Fruit fly (Drosophila melanogaster) whole organism, embryonic: ENCODE measurements around the gene witty.

Experiments used
- B-H1 ChIP-seq: fragments of 200-800 bp; sonication (Bioruptor generic); IDR thresholded peaks from 3 replicates; pipeline ENCODE4 v1.3.6; 2022; ENCODE audit warnings: missing biosample characterization, missing genetic modification characterization
- CG10209 ChIP-seq: fragments of 200-800 bp; sonication (Bioruptor generic); optimal IDR thresholded peaks from 3 replicates; lab custom pipeline; 2017; ENCODE audit warnings: missing biosample characterization, mild to moderate bottlenecking, missing genetic modification characterization, missing genetic modification reagents
- CG11695 ChIP-seq: fragments of 200-800 bp; sonication (Bioruptor generic); IDR thresholded peaks from 3 replicates; pipeline ENCODE4 v1.3.6; 2022; ENCODE audit warnings: missing biosample characterization, missing genetic modification characterization
- CG12659 ChIP-seq: fragments of 200-800 bp; sonication (Bioruptor generic); optimal IDR thresholded peaks from 3 replicates; lab custom pipeline; 2017; ENCODE audit warnings: mild to moderate bottlenecking, missing biosample characterization, missing genetic modification reagents, missing genetic modification characterization
- CG12769 ChIP-seq: fragments of 200-800 bp; sonication (Bioruptor generic); optimal IDR thresholded peaks from 2 replicates; lab custom pipeline; 2019; ENCODE audit warnings: missing biosample characterization, mild to moderate bottlenecking, missing genetic modification characterization, moderate library complexity
- CG13424 ChIP-seq: fragments of 200-800 bp; sonication (Bioruptor generic); optimal IDR thresholded peaks from 2 replicates; lab custom pipeline; 2019; ENCODE audit warnings: missing biosample characterization, mild to moderate bottlenecking, missing genetic modification characterization, moderate library complexity
- CG14441 ChIP-seq: fragments of 200-800 bp; sonication (Bioruptor generic); IDR thresholded peaks from 2 replicates; pipeline ENCODE4 v1.3.6; 2022; ENCODE audit warnings: missing biosample characterization, missing genetic modification characterization
- CG1529 ChIP-seq: fragments of 200-800 bp; sonication (Bioruptor generic); optimal IDR thresholded peaks from 3 replicates; lab custom pipeline; 2018; ENCODE audit warnings: missing biosample characterization, missing genetic modification characterization
- CG17186 ChIP-seq: fragments of 200-800 bp; sonication (Bioruptor generic); optimal IDR thresholded peaks from 3 replicates; lab custom pipeline; 2017; ENCODE audit warnings: missing biosample characterization, missing genetic modification reagents, missing genetic modification characterization
- CG17359 ChIP-seq: fragments of 200-800 bp; sonication (Bioruptor generic); optimal IDR thresholded peaks from 3 replicates; lab custom pipeline; 2018; ENCODE audit warnings: missing biosample characterization, mild to moderate bottlenecking, missing genetic modification characterization, moderate library complexity
- CG17385 ChIP-seq: fragments of 200-800 bp; sonication (Bioruptor generic); optimal IDR thresholded peaks from 3 replicates; lab custom pipeline; 2018; ENCODE audit warnings: missing biosample characterization, mild to moderate bottlenecking, missing genetic modification characterization
- CG17568 ChIP-seq: fragments of 200-800 bp; sonication (Bioruptor generic); optimal IDR thresholded peaks from 2 replicates; lab custom pipeline; 2018; ENCODE audit warnings: missing biosample characterization, mild to moderate bottlenecking, missing genetic modification characterization, moderate library complexity
- CG18619 ChIP-seq: fragments of 200-800 bp; sonication (Bioruptor generic); optimal IDR thresholded peaks from 3 replicates; lab custom pipeline; 2017; ENCODE audit warnings: missing biosample characterization, mild to moderate bottlenecking, missing genetic modification characterization
- CG2120 ChIP-seq: fragments of 200-800 bp; sonication (Bioruptor generic); optimal IDR thresholded peaks from 3 replicates; lab custom pipeline; 2016; ENCODE audit warnings: missing biosample characterization, missing genetic modification characterization
- CG32532 ChIP-seq: fragments of 200-800 bp; sonication (Bioruptor generic); IDR thresholded peaks from 2 replicates; pipeline ENCODE4 v1.3.6; 2022; ENCODE audit warnings: missing biosample characterization, missing genetic modification characterization
- CG42726 ChIP-seq: fragments of 200-800 bp; sonication (Bioruptor generic); IDR thresholded peaks from 2 replicates; pipeline ENCODE4 v1.3.6; 2022; ENCODE audit warnings: missing biosample characterization, missing genetic modification characterization; ENCODE audit not compliant: partially characterized antibody
- CG6813 ChIP-seq: fragments of 200-800 bp; sonication (Bioruptor generic); optimal IDR thresholded peaks from 2 replicates; lab custom pipeline; 2017; ENCODE audit warnings: missing biosample characterization, missing genetic modification characterization, mild to moderate bottlenecking, moderate library complexity, missing genetic modification reagents
- CG6854 ChIP-seq: fragments of 200-800 bp; sonication (Bioruptor generic); optimal IDR thresholded peaks from 3 replicates; lab custom pipeline; 2017; ENCODE audit warnings: missing biosample characterization, mild to moderate bottlenecking, missing genetic modification characterization
- CG8281 ChIP-seq: fragments of 200-800 bp; sonication (Bioruptor generic); optimal IDR thresholded peaks from 2 replicates; lab custom pipeline; 2018; ENCODE audit warnings: missing biosample characterization, mild to moderate bottlenecking, missing genetic modification characterization, moderate library complexity
- CG8944 ChIP-seq: fragments of 200-800 bp; sonication (Bioruptor generic); optimal IDR thresholded peaks from 3 replicates; lab custom pipeline; 2016; ENCODE audit warnings: missing biosample characterization, missing genetic modification characterization
- CG9727 ChIP-seq: fragments of 200-800 bp; sonication (Bioruptor generic); optimal IDR thresholded peaks from 3 replicates; lab custom pipeline; 2017; ENCODE audit warnings: missing biosample characterization, mild to moderate bottlenecking, missing genetic modification characterization
- CG9817 ChIP-seq: fragments of 200-800 bp; sonication (Bioruptor generic); optimal IDR thresholded peaks from 2 replicates; lab custom pipeline; 2018; ENCODE audit warnings: missing biosample characterization, mild to moderate bottlenecking, missing genetic modification characterization, moderate library complexity
- Camta ChIP-seq: fragments of 200-800 bp; sonication (Bioruptor generic); optimal IDR thresholded peaks from 2 replicates; lab custom pipeline; 2016; ENCODE audit warnings: missing biosample characterization, missing genetic modification characterization
- ERR ChIP-seq: fragments of 200-800 bp; sonication (Bioruptor generic); optimal IDR thresholded peaks from 2 replicates; lab custom pipeline; 2016; ENCODE audit warnings: missing biosample characterization, missing genetic modification characterization
- H2.0 ChIP-seq: fragments of 200-800 bp; sonication (Bioruptor generic); IDR thresholded peaks from 2 replicates; pipeline ENCODE4 v1.3.6; 2022; ENCODE audit warnings: missing biosample characterization, missing genetic modification characterization
- HLH3B ChIP-seq: fragments of 200-800 bp; sonication (Bioruptor generic); IDR thresholded peaks from 2 replicates; pipeline ENCODE4 v1.3.6; 2022; ENCODE audit warnings: missing biosample characterization, missing genetic modification characterization
- HLHmδ ChIP-seq: fragments of 200-800 bp; sonication (Bioruptor generic); optimal IDR thresholded peaks from 2 replicates; lab custom pipeline; 2018; ENCODE audit warnings: missing biosample characterization, mild to moderate bottlenecking, missing genetic modification characterization, moderate library complexity
- HmgZ ChIP-seq: fragments of 200-800 bp; sonication (Bioruptor generic); optimal IDR thresholded peaks from 2 replicates; lab custom pipeline; 2018; ENCODE audit warnings: missing biosample characterization, mild to moderate bottlenecking, missing genetic modification characterization
- Nf-YB ChIP-seq: fragments of 200-800 bp; sonication (Bioruptor generic); optimal IDR thresholded peaks from 3 replicates; lab custom pipeline; 2019; ENCODE audit warnings: missing biosample characterization, mild to moderate bottlenecking, missing genetic modification characterization, moderate library complexity
- Sox102F ChIP-seq: fragments of 200-800 bp; sonication (Bioruptor generic); optimal IDR thresholded peaks from 2 replicates; lab custom pipeline; 2018; ENCODE audit warnings: missing biosample characterization, mild to moderate bottlenecking, missing genetic modification characterization, moderate library complexity
- Trl ChIP-seq, 3 experiments: fragments of >200 bp in 2 of 3; fragments of 200-800 bp in 1 of 3; sonication (Bioruptor generic) in 1 of 3; optimal IDR thresholded peaks; 2 replicates in 1 of 3; 3 replicates in 2 of 3; lab custom pipeline; 2016 to 2017; ENCODE audit warnings: missing biosample characterization in 1 of 3, missing genetic modification characterization in 1 of 3
- Vsx1 ChIP-seq: fragments of 200-800 bp; sonication (Bioruptor generic); optimal IDR thresholded peaks from 2 replicates; lab custom pipeline; 2017; ENCODE audit warnings: missing biosample characterization, mild to moderate bottlenecking, missing genetic modification characterization, missing genetic modification reagents
- ab ChIP-seq: fragments of 200-800 bp; sonication (Bioruptor generic); optimal IDR thresholded peaks from 2 replicates; lab custom pipeline; 2016; ENCODE audit warnings: missing biosample characterization, missing genetic modification characterization
- chif ChIP-seq, 2 experiments: fragments of 200-800 bp; sonication (Bioruptor generic); optimal IDR thresholded peaks; 3 replicates each; lab custom pipeline; 2016; ENCODE audit warnings: missing biosample characterization in 2 of 2, missing genetic modification characterization in 2 of 2
- dati ChIP-seq: fragments of 200-800 bp; sonication (Bioruptor generic); IDR thresholded peaks from 2 replicates; pipeline ENCODE4 v1.3.6; 2022; ENCODE audit warnings: missing biosample characterization, missing genetic modification characterization
- exex ChIP-seq: fragments of 200-800 bp; sonication (Bioruptor generic); optimal IDR thresholded peaks from 4 replicates; lab custom pipeline; 2018; ENCODE audit warnings: missing biosample characterization, mild to moderate bottlenecking, missing genetic modification characterization, moderate library complexity
- gem ChIP-seq: fragments of 200-800 bp; sonication (Bioruptor generic); optimal IDR thresholded peaks from 2 replicates; lab custom pipeline; 2019; ENCODE audit warnings: missing biosample characterization, mild to moderate bottlenecking, missing genetic modification characterization, moderate library complexity
- grn ChIP-seq: fragments of 200-800 bp; sonication (Bioruptor generic); optimal IDR thresholded peaks from 3 replicates; lab custom pipeline; 2017; ENCODE audit warnings: missing biosample characterization, missing genetic modification characterization
- jing ChIP-seq: fragments of 200-800 bp; sonication (Bioruptor generic); optimal IDR thresholded peaks from 2 replicates; lab custom pipeline; 2018; ENCODE audit warnings: missing biosample characterization, mild to moderate bottlenecking, missing genetic modification characterization
- kni ChIP-seq: fragments of 200-800 bp; sonication (Bioruptor generic); optimal IDR thresholded peaks from 3 replicates; lab custom pipeline; 2017; ENCODE audit warnings: mild to moderate bottlenecking, missing biosample characterization, missing genetic modification reagents, missing genetic modification characterization
- luna ChIP-seq: fragments of 200-800 bp; sonication (Bioruptor generic); optimal IDR thresholded peaks from 2 replicates; lab custom pipeline; 2016; ENCODE audit warnings: missing biosample characterization, missing genetic modification characterization
- phol ChIP-seq: fragments of 200-800 bp; sonication (Bioruptor generic); optimal IDR thresholded peaks from 3 replicates; lab custom pipeline; 2018; ENCODE audit warnings: missing biosample characterization, mild to moderate bottlenecking, missing genetic modification characterization, moderate library complexity
- schlank ChIP-seq: fragments of 200-800 bp; sonication (Bioruptor generic); optimal IDR thresholded peaks from 2 replicates; lab custom pipeline; 2018; ENCODE audit warnings: missing biosample characterization, mild to moderate bottlenecking, missing genetic modification characterization
- scrt ChIP-seq: fragments of 200-800 bp; sonication (Bioruptor generic); optimal IDR thresholded peaks from 2 replicates; lab custom pipeline; 2018; ENCODE audit warnings: missing biosample characterization, mild to moderate bottlenecking, missing genetic modification characterization, moderate library complexity
- slbo ChIP-seq: fragments of 200-800 bp; sonication (Bioruptor generic); IDR thresholded peaks from 2 replicates; pipeline ENCODE4 v1.3.6; 2022; ENCODE audit warnings: missing biosample characterization, missing genetic modification characterization
- sug ChIP-seq: fragments of 200-800 bp; optimal IDR thresholded peaks from 2 replicates; lab custom pipeline; 2019; ENCODE audit warnings: missing biosample characterization, mild to moderate bottlenecking, missing genetic modification characterization, moderate library complexity
- tna ChIP-seq: fragments of 200-800 bp; sonication (Bioruptor generic); IDR thresholded peaks from 2 replicates; pipeline ENCODE4 v1.3.6; 2022; ENCODE audit warnings: missing biosample characterization, missing genetic modification characterization; ENCODE audit not compliant: partially characterized antibody
- wdn ChIP-seq: fragments of 200-800 bp; sonication (Bioruptor generic); IDR thresholded peaks from 2 replicates; pipeline ENCODE4 v1.3.6; 2022; ENCODE audit warnings: missing biosample characterization, missing genetic modification characterization
- z ChIP-seq: fragments of 200-800 bp; sonication (Bioruptor generic); IDR thresholded peaks from 3 replicates; pipeline ENCODE4 v1.3.6; 2022; ENCODE audit warnings: missing biosample characterization, missing genetic modification characterization

The witty gene

DNA sequence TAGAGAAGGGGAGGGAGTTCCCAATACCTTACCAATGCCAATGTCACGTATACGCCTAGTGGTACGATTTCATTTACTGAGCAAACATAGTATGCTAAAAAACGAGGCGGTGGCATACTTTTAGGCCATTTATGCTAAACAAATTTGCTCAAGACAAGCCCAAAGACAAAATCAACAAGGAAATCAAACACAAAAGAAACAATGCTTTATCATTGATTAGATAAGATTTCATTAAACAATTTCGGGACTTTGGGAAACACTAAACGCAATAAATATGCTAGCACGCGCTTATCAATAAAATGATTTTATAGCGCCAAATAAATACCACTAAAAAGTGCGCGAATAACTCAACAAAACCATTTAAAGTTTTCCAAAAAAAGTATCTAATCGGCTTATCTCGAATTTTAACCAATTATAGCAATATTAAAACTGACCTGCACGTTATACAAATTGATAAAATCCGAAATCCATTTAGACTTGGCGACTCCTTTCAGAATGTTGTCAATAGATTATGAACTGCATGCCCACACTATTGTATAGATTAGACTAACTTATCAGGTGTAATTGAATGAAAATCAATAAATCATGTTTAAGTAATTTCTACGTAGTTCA, 12.6 kb downstream of the witty start:
- TF ChIP-seq ab (GFP tag; lab: Kevin White, UChicago) (no peak), HLH3B (GFP tag; lab: Robert Waterston, UW) (peak; percentile 29; the same call in 1 of the 2 replicates), HmgZ (tag; lab: Kevin White, UChicago) (peak; percentile 65), CG14441 (no peak), Trl (optimal IDR thresholded peaks at IDR 0.05; lab: Kevin White, UChicago) (no peak), Trl (GFP tag; optimal IDR thresholded peaks at IDR 0.05; lab: Kevin White, UChicago) (peak; percentile 8), CG12769 (peak; percentile 65), CG13424 (tag; lab: Kevin White, UChicago) (peak; percentile 31), CG9727 (GFP tag; lab: Kevin White, UChicago) (peak; percentile 16), ERR (GFP tag; lab: Kevin White, UChicago) (no peak), B-H1 (GFP tag; lab: Robert Waterston, UW) (no peak), CG1529 (peak; percentile 14), Nf-YB (GFP tag; lab: Kevin White, UChicago) (peak; percentile 3), CG17186 (no peak), slbo (GFP tag; lab: Robert Waterston, UW) (no peak), CG10209 (GFP tag; lab: Kevin White, UChicago) (peak; percentile 31), H2.0 (GFP tag; lab: Robert Waterston, UW) (0 out of 2 replicates have a peak, but pooled peaks have one; percentile 8), CG12659 (peak; percentile 24), tna (GFP tag; lab: Robert Waterston, UW) (no peak), kni (GFP tag; lab: Kevin White, UChicago) (no peak), z (GFP tag; lab: Robert Waterston, UW) (no peak), grn (GFP tag; lab: Kevin White, UChicago) (peak; percentile 74), CG17568 (GFP tag; lab: Kevin White, UChicago) (peak; percentile 54), CG32532 (GFP tag; lab: Robert Waterston, UW) (no peak), CG8281 (tag; lab: Kevin White, UChicago) (no peak), jing (GFP tag; lab: Kevin White, UChicago) (no peak), CG6854 (GFP tag; lab: Kevin White, UChicago) (peak; percentile 13), CG9817 (tag; lab: Kevin White, UChicago) (peak; percentile 12), wdn (GFP tag; lab: Robert Waterston, UW) (no peak), Vsx1 (GFP tag; lab: Kevin White, UChicago) (peak; percentile 51), dati (GFP tag; lab: Robert Waterston, UW) (no peak), CG8944 (no peak), Sox102F (GFP tag; lab: Kevin White, UChicago) (peak; percentile 42), CG11695 (GFP tag; lab: Robert Waterston, UW) (peak; percentile 7; the same call in 1 of the 3 replicates), exex (tag; lab: Kevin White, UChicago) (peak; percentile 88), gem (tag; lab: Kevin White, UChicago) (peak; percentile 50), chif (GFP tag; optimal IDR thresholded peaks at IDR 0.05; lab: Kevin White, UChicago) (peak in 1 of 2 experiments; percentile 11), scrt (GFP tag; lab: Kevin White, UChicago) (peak; percentile 49), CG17385 (GFP tag; lab: Kevin White, UChicago) (peak; percentile 55), CG17359 (peak; percentile 59), CG18619 (GFP tag; lab: Kevin White, UChicago) (peak; percentile 8), Camta (no peak), CG42726 (no peak), sug (peak; percentile 46), phol (tag; lab: Kevin White, UChicago) (no peak), CG2120 (GFP tag; lab: Kevin White, UChicago) (peak; percentile 36), schlank (tag; lab: Kevin White, UChicago) (peak; percentile 36), CG6813 (GFP tag; lab: Kevin White, UChicago) (peak; percentile 36), HLHmδ (GFP tag; lab: Kevin White, UChicago) (no peak), luna (GFP tag; lab: Kevin White, UChicago) (peak; percentile 35)
